Fruit fly (Drosophila melanogaster) whole organism, wandering third instar larva: ENCODE measurements around the gene CG16781.

Experiments used
- HLH106 ChIP-seq: fragments of 200-800 bp; optimal IDR thresholded peaks from 3 replicates; lab custom pipeline; 2019; ENCODE audit warnings: missing biosample characterization, mild to moderate bottlenecking, missing genetic modification characterization, moderate library complexity
- Jra ChIP-seq: sonication (Bioruptor generic); optimal IDR thresholded peaks from 2 replicates; lab custom pipeline; 2016; ENCODE audit warnings: missing biosample characterization, missing genetic modification characterization
- Mio ChIP-seq: sonication (Bioruptor generic); optimal IDR thresholded peaks from 2 replicates; lab custom pipeline; 2016; ENCODE audit warnings: missing biosample characterization, missing genetic modification characterization
- dl ChIP-seq, 2 experiments: fragments of 175-275, 200-275 bp in 1 of 2; fragments of 200-275 bp in 1 of 2; sonication (Bioruptor generic); optimal IDR thresholded peaks; lab custom pipeline; 2018; ENCODE audit warnings: mild to moderate bottlenecking in 2 of 2, missing biosample characterization in 2 of 2, missing genetic modification characterization in 2 of 2, moderate library complexity in 2 of 2; ENCODE audit not compliant: partially characterized antibody in 2 of 2, insufficient read depth in 1 of 2
- dsf ChIP-seq: sonication (Bioruptor generic); optimal IDR thresholded peaks from 2 replicates; lab custom pipeline; 2016; ENCODE audit warnings: missing biosample characterization, missing genetic modification characterization, borderline replicate concordance
- ey ChIP-seq: fragments of 200-800 bp; sonication (Bioruptor generic); optimal IDR thresholded peaks from 2 replicates; lab custom pipeline; 2016; ENCODE audit warnings: missing biosample characterization, missing genetic modification characterization
- h ChIP-seq: fragments of 200-800 bp; sonication (Bioruptor generic); optimal IDR thresholded peaks from 3 replicates; lab custom pipeline; 2016; ENCODE audit warnings: missing biosample characterization, mild to moderate bottlenecking, missing genetic modification characterization
- jim ChIP-seq: fragments of 175-275, 200-325 bp; sonication (Bioruptor generic); optimal IDR thresholded peaks from 2 replicates; lab custom pipeline; 2016; ENCODE audit warnings: missing biosample characterization, mild to moderate bottlenecking, missing genetic modification characterization
- lola ChIP-seq: fragments of >200 bp; optimal IDR thresholded peaks from 2 replicates; lab custom pipeline; 2017; ENCODE audit warnings: missing biosample characterization, missing genetic modification characterization
- pan ChIP-seq: fragments of >200 bp; optimal IDR thresholded peaks from 2 replicates; lab custom pipeline; 2017
- usp ChIP-seq: fragments of >200 bp; optimal IDR thresholded peaks from 2 replicates; lab custom pipeline; 2017; ENCODE audit warnings: missing biosample characterization, missing genetic modification characterization

- TF ChIP-seq Jra (GFP tag; lab: Kevin White, UChicago) = no peak
- TF ChIP-seq HLH106 = no peak
- TF ChIP-seq lola (GFP tag; lab: Kevin White, UChicago) = no peak
- no peak for TF ChIP-seq dsf (GFP tag; lab: Kevin White, UChicago)
- TF ChIP-seq jim (GFP tag; lab: Kevin White, UChicago) = no peak
- no peak for TF ChIP-seq Mio (GFP tag; lab: Kevin White, UChicago)
- TF ChIP-seq pan (lab: Kevin White, UChicago) = no peak
- TF ChIP-seq dl (GFP tag; optimal IDR thresholded peaks at IDR 0.05; lab: Kevin White, UChicago; ENCODE audit: insufficient read depth in 1 of 2, partially characterized antibody in 2 of 2) = no peak
- no peak for TF ChIP-seq h (GFP tag; lab: Kevin White, UChicago)
- no peak for TF ChIP-seq usp (GFP tag; lab: Kevin White, UChicago)
- no peak for TF ChIP-seq ey
These were observed 3.7 kb downstream of the CG16781 start, which contains the start of the genes CG16782 and CG10801 for dm6 chrX:3460140-3460642.
